Worm (Caenorhabditis elegans) whole organism, young adult: ENCODE data around the gene irld-62.

Experiments used
- Y53G8AR.9 ChIP-seq: fragments of 200-800 bp; sonication (Bioruptor generic); conservative IDR thresholded peaks from 2 replicates; pipeline ENCODE4 v1.3.6; 2022; ENCODE audit warnings: missing genetic modification reagents, missing genetic modification characterization, missing compliant biosample characterization
- ama-1 ChIP-seq, 3 experiments: fragments of 150-350 bp in 1 of 3; sonication (generic microtip) in 2 of 3; optimal IDR thresholded peaks; 2 replicates each; lab custom pipeline; 2014 to 2018; ENCODE audit warnings: missing biosample characterization in 2 of 3, missing genetic modification characterization in 2 of 3, missing genetic modification reagents in 2 of 3
- aptf-3 ChIP-seq: fragments of 200-800 bp; sonication (Bioruptor generic); IDR thresholded peaks from 2 replicates; pipeline ENCODE4 v1.3.6; 2022; ENCODE audit warnings: missing genetic modification characterization, missing compliant biosample characterization
- ceh-58 ChIP-seq: fragments of 200-800 bp; sonication (Bioruptor generic); IDR thresholded peaks from 2 replicates; pipeline ENCODE4 v1.3.6; 2022; ENCODE audit warnings: missing genetic modification characterization, missing compliant biosample characterization
- egrh-3 ChIP-seq: fragments of 200-800 bp; sonication (Bioruptor generic); IDR thresholded peaks from 2 replicates; pipeline ENCODE4 v1.3.6; 2022; ENCODE audit warnings: missing genetic modification reagents, missing genetic modification characterization, missing compliant biosample characterization
- hmg-20 ChIP-seq: fragments of 200-800 bp; sonication (Bioruptor generic); IDR thresholded peaks from 2 replicates; pipeline ENCODE4 v1.3.6; 2022; ENCODE audit warnings: missing genetic modification reagents, missing genetic modification characterization, missing compliant biosample characterization
- let-607 ChIP-seq, 2 experiments: fragments of 200-800 bp in 1 of 2; sonication (Bioruptor generic) in 1 of 2; sonication (generic microtip) in 1 of 2; optimal IDR thresholded peaks; 2 replicates each; lab custom pipeline; 2016 to 2018; ENCODE audit warnings: mild to moderate bottlenecking in 2 of 2, missing compliant biosample characterization in 2 of 2, missing genetic modification characterization in 2 of 2, moderate library complexity in 2 of 2, missing genotype in 1 of 2
- lsy-27 ChIP-seq: sonication (generic microtip); optimal IDR thresholded peaks from 2 replicates; lab custom pipeline; 2017; ENCODE audit warnings: missing genetic modification characterization, mild to moderate bottlenecking, missing compliant biosample characterization, antibody characterized with exemption, missing genotype, borderline replicate concordance; ENCODE audit not compliant: insufficient read depth
- nfya-1 ChIP-seq: sonication (generic microtip); optimal IDR thresholded peaks from 2 replicates; lab custom pipeline; 2017; ENCODE audit warnings: antibody characterized with exemption, missing compliant biosample characterization, missing genetic modification characterization, borderline replicate concordance; ENCODE audit not compliant: insufficient read depth
- somi-1 ChIP-seq: fragments of 200-800 bp; sonication (Bioruptor generic); optimal IDR thresholded peaks from 2 replicates; lab custom pipeline; 2018; ENCODE audit warnings: mild to moderate bottlenecking, missing genetic modification characterization, missing compliant biosample characterization
- ztf-18 ChIP-seq: sonication (generic microtip); optimal IDR thresholded peaks from 2 replicates; lab custom pipeline; 2016; ENCODE audit warnings: missing genotype, mild to moderate bottlenecking, missing genetic modification characterization, missing compliant biosample characterization

DNA sequence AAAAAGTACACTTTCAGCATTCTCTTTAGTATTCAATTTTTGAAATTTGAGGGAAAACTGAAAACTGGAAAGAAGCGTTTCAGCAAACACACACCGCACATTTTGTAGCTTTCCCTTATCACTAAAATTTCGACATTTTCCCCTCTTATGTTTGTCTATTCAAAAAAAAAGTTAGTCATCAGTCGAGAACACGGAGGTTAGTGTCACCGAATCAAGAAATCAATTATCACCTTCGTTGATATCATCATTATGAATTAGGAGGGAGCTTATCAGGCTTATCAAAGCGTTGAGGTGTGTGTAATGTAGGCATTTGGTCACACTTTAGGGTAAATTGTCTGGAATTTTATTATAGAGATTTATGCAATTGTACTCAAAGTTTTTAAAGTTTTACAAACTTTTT, 12.3 kb upstream of the irld-62 start, which contains the start of gene cpr-3:
- TF ChIP-seq hmg-20 (GFP tag; lab: Robert Waterston, UW), result no peak
- TF ChIP-seq somi-1 (GFP tag; lab: Kevin White, UChicago), result no peak
- TF ChIP-seq lsy-27, result no peak
- TF ChIP-seq aptf-3 (GFP tag; lab: Robert Waterston, UW), result no peak
- TF ChIP-seq ama-1 (optimal IDR thresholded peaks at IDR 0.05; lab: Kevin White, UChicago), result no peak
- TF ChIP-seq ama-1 (GFP tag; optimal IDR thresholded peaks at IDR 0.05; lab: Kevin White, UChicago), result no peak
- TF ChIP-seq ceh-58, result no peak
- TF ChIP-seq nfya-1, result no peak
- no peak for TF ChIP-seq let-607 (tag; optimal IDR thresholded peaks at IDR 0.05; lab: Kevin White, UChicago)
- TF ChIP-seq ztf-18, result no peak
- TF ChIP-seq Y53G8AR.9 (GFP tag; lab: Robert Waterston, UW), result no peak
- no peak for TF ChIP-seq egrh-3 (GFP tag; lab: Robert Waterston, UW)
